Fruit fly (Drosophila melanogaster): Measurements from ENCODE around the gene Tsp.

The Tsp gene

dm6 chr2L:6722822-6723749 lies 14.2 kb upstream of the Tsp start, which contains the start of gene homer (continued):
- TF ChIP-seq pzg (GFP tag; optimal IDR thresholded peaks at IDR 0.05) (peak; percentile 53), CG31441 (GFP tag; IDR thresholded peaks at IDR 0.05) (no peak), Doc3 (GFP tag; IDR thresholded peaks at IDR 0.05; ENCODE audit: partially characterized antibody) (peak; percentile 78), CG10321 (GFP tag; IDR thresholded peaks at IDR 0.05) (no peak), fu2 (GFP tag; optimal IDR thresholded peaks at IDR 0.05) (no peak), B-H1 (GFP tag; IDR thresholded peaks at IDR 0.05) (no peak), CG15269 (tag; optimal IDR thresholded peaks at IDR 0.05) (no peak), CG1792 (GFP tag; optimal IDR thresholded peaks at IDR 0.05) (no peak), kni (GFP tag; optimal IDR thresholded peaks at IDR 0.05) (peak; percentile 55), her (GFP tag; optimal IDR thresholded peaks at IDR 0.05) (peak; percentile 1), chinmo (GFP tag; IDR thresholded peaks at IDR 0.05; ENCODE audit: partially characterized antibody) (peak; percentile 92; the same call in 3 of the 4 replicates), slp2 (GFP tag; optimal IDR thresholded peaks at IDR 0.05) (no peak), CG17361 (GFP tag; IDR thresholded peaks at IDR 0.05) (peak; percentile 32; the same call in 1 of the 3 replicates), dati (GFP tag; IDR thresholded peaks at IDR 0.05) (no peak), run (tag; optimal IDR thresholded peaks at IDR 0.05) (no peak), CG42726 (GFP tag; IDR thresholded peaks at IDR 0.05; ENCODE audit: partially characterized antibody) (peak; percentile 85), kah (GFP tag; optimal IDR thresholded peaks at IDR 0.05) (peak; percentile 75), pros (GFP tag; optimal IDR thresholded peaks at IDR 0.05) (peak; percentile 7), Fer3 (tag; optimal IDR thresholded peaks at IDR 0.05) (no peak), Stat92E (GFP tag; optimal IDR thresholded peaks at IDR 0.05) (peak in 1 of 3 experiments; percentile 33), z (GFP tag; IDR thresholded peaks at IDR 0.05) (no peak), CG7745 (tag; optimal IDR thresholded peaks at IDR 0.05) (peak; percentile 72), Bgb (GFP tag; IDR thresholded peaks at IDR 0.05; ENCODE audit: partially characterized antibody) (peak; percentile 96), rib (GFP tag; IDR thresholded peaks at IDR 0.05) (no peak), Max (GFP tag; optimal IDR thresholded peaks at IDR 0.05) (no peak), ro (GFP tag; IDR thresholded peaks at IDR 0.05) (no peak), BEAF-32 (GFP tag; optimal IDR thresholded peaks at IDR 0.05) (peak; percentile 94), trh (GFP tag; optimal IDR thresholded peaks at IDR 0.05) (no peak), sd (tag; optimal IDR thresholded peaks at IDR 0.05) (no peak), zen2 (GFP tag; IDR thresholded peaks at IDR 0.05; ENCODE audit: partially characterized antibody) (peak; percentile 83), Fer1 (GFP tag; optimal IDR thresholded peaks at IDR 0.05) (peak; percentile 42), hb (GFP tag; IDR thresholded peaks at IDR 0.05; ENCODE audit: partially characterized antibody) (peak; percentile 95), Taf1 (GFP tag; IDR thresholded peaks at IDR 0.05) (no peak), knrl (GFP tag; IDR thresholded peaks at IDR 0.05; ENCODE audit: partially characterized antibody) (peak; percentile 92), tio (GFP tag; optimal IDR thresholded peaks at IDR 0.05) (no peak), CG14710 (tag; optimal IDR thresholded peaks at IDR 0.05) (peak; percentile 45), Sox102F (GFP tag; optimal IDR thresholded peaks at IDR 0.05) (no peak), Nf-YC (tag; optimal IDR thresholded peaks at IDR 0.05) (peak; percentile 57), CG17186 (GFP tag; optimal IDR thresholded peaks at IDR 0.05) (peak; percentile 1), caup (GFP tag; optimal IDR thresholded peaks at IDR 0.05; ENCODE audit: severe bottlenecking) (peak; percentile 8), Deaf1 (tag; optimal IDR thresholded peaks at IDR 0.05) (no peak), CG13624 (GFP tag; optimal IDR thresholded peaks at IDR 0.05) (no peak), CG8924 (tag; optimal IDR thresholded peaks at IDR 0.05) (peak; percentile 3), CG1602 (GFP tag; optimal IDR thresholded peaks at IDR 0.05) (no peak), fd96Cb (tag; optimal IDR thresholded peaks at IDR 0.05) (no peak), CG15514 (GFP tag; optimal IDR thresholded peaks at IDR 0.05) (peak; percentile 40), lbe (GFP tag; optimal IDR thresholded peaks at IDR 0.05) (peak; percentile 43)
